Worm (Caenorhabditis elegans) whole organism, L4 larva: Measurements from ENCODE around the gene C09G4.4.

Source experiments
- D1046.2 ChIP-seq: fragments of 200-800 bp; sonication (Bioruptor generic); IDR thresholded peaks from 2 replicates; pipeline ENCODE4 v1.3.6; 2022; ENCODE audit warnings: missing genetic modification characterization, missing compliant biosample characterization
- F37D6.2 ChIP-seq: sonication (generic microtip); optimal IDR thresholded peaks from 2 replicates; lab custom pipeline; 2016; ENCODE audit warnings: mild to moderate bottlenecking, missing genetic modification characterization, missing compliant biosample characterization
- T20F7.1 ChIP-seq: fragments of 200-800 bp; sonication (Bioruptor generic); optimal IDR thresholded peaks from 2 replicates; lab custom pipeline; 2018; ENCODE audit warnings: mild to moderate bottlenecking, missing genetic modification characterization, missing compliant biosample characterization
- Y105C5A.15 ChIP-seq: fragments of 200-800 bp; sonication (Bioruptor generic); IDR thresholded peaks from 2 replicates; pipeline ENCODE4 v1.3.6; 2022; ENCODE audit warnings: missing genetic modification characterization, missing compliant biosample characterization
- aha-1 ChIP-seq: fragments of 150-350 bp; peaks from one replicate; lab custom pipeline; 2014; ENCODE audit warnings: missing biosample characterization, missing genetic modification characterization
- attf-4 ChIP-seq: sonication (generic microtip); optimal IDR thresholded peaks from 3 replicates; lab custom pipeline; 2017; ENCODE audit warnings: missing biosample characterization, missing genetic modification characterization
- ceh-20 ChIP-seq: fragments of 200-800 bp; sonication (Bioruptor generic); IDR thresholded peaks from 2 replicates; pipeline ENCODE4 v1.3.6; 2022; ENCODE audit warnings: missing genetic modification reagents, missing genetic modification characterization, missing compliant biosample characterization
- ceh-32 ChIP-seq: sonication (generic microtip); optimal IDR thresholded peaks from 2 replicates; lab custom pipeline; 2016; ENCODE audit warnings: mild to moderate bottlenecking, missing genetic modification characterization, missing compliant biosample characterization; ENCODE audit not compliant: poor library complexity
- ceh-44 ChIP-seq: fragments of 200-800 bp; sonication (Bioruptor generic); IDR thresholded peaks from 2 replicates; pipeline ENCODE4 v1.3.6; 2022; ENCODE audit warnings: missing genetic modification reagents, missing genetic modification characterization, missing compliant biosample characterization
- ceh-62 ChIP-seq: sonication (generic microtip); optimal IDR thresholded peaks from 2 replicates; lab custom pipeline; 2017; ENCODE audit warnings: missing biosample characterization, missing genetic modification characterization
- ces-1 ChIP-seq: fragments of 150-350 bp; sonication (generic microtip); optimal IDR thresholded peaks from 4 replicates; lab custom pipeline; 2014; ENCODE audit warnings: missing biosample characterization, missing genetic modification reagents, missing genetic modification characterization
- daf-16 ChIP-seq, 3 experiments: sonication (generic microtip); optimal IDR thresholded peaks; 2 replicates each; lab custom pipeline; 2016 to 2017; ENCODE audit warnings: missing genetic modification characterization in 3 of 3, missing genetic modification reagents in 3 of 3, mild to moderate bottlenecking in 2 of 3, missing compliant biosample characterization in 2 of 3, missing biosample characterization in 1 of 3, moderate library complexity in 1 of 3
- dmd-6 ChIP-seq: fragments of 200-800 bp; sonication (Bioruptor generic); IDR thresholded peaks from 2 replicates; pipeline ENCODE4 v1.3.6; 2022; ENCODE audit warnings: missing genetic modification reagents, missing genetic modification characterization, missing compliant biosample characterization
- dve-1 ChIP-seq: sonication (generic microtip); optimal IDR thresholded peaks from 2 replicates; lab custom pipeline; 2017; ENCODE audit warnings: antibody characterized with exemption, mild to moderate bottlenecking, missing genetic modification characterization, missing compliant biosample characterization; ENCODE audit not compliant: insufficient read depth
- egl-43 ChIP-seq: fragments of 200-800 bp; sonication (Bioruptor generic); IDR thresholded peaks from 2 replicates; pipeline ENCODE4 v1.3.6; 2022; ENCODE audit warnings: missing genetic modification reagents, missing genetic modification characterization, missing compliant biosample characterization
- fkh-10 ChIP-seq: fragments of 150-350 bp; optimal IDR thresholded peaks from 2 replicates; lab custom pipeline; 2014; ENCODE audit warnings: missing biosample characterization, missing genetic modification reagents, missing genetic modification characterization
- fos-1 ChIP-seq: fragments of 150-350 bp; optimal IDR thresholded peaks from 2 replicates; lab custom pipeline; 2014; ENCODE audit warnings: missing biosample characterization, missing genetic modification characterization
- hif-1 ChIP-seq, 2 experiments: sonication (generic microtip); optimal IDR thresholded peaks; 2 replicates each; lab custom pipeline; 2016 to 2017; ENCODE audit warnings: missing compliant biosample characterization in 2 of 2, missing genetic modification characterization in 2 of 2, missing genetic modification reagents in 2 of 2, missing genotype in 2 of 2, mild to moderate bottlenecking in 1 of 2
- hlh-11 ChIP-seq: fragments of 200-800 bp; sonication (Bioruptor generic); optimal IDR thresholded peaks from 2 replicates; lab custom pipeline; 2018; ENCODE audit warnings: mild to moderate bottlenecking, missing genetic modification characterization, missing compliant biosample characterization
- hlh-30 ChIP-seq: sonication (generic microtip); optimal IDR thresholded peaks from 2 replicates; lab custom pipeline; 2017; ENCODE audit warnings: antibody characterized with exemption, mild to moderate bottlenecking, missing genetic modification characterization, missing compliant biosample characterization; ENCODE audit not compliant: insufficient read depth
- hmg-1.1 ChIP-seq: fragments of 200-800 bp; sonication (Bioruptor generic); IDR thresholded peaks from 2 replicates; pipeline ENCODE4 v1.3.6; 2022; ENCODE audit warnings: missing genetic modification reagents, missing genetic modification characterization, missing compliant biosample characterization
- lin-1 ChIP-seq: fragments of 200-800 bp; sonication (Bioruptor generic); IDR thresholded peaks from 2 replicates; pipeline ENCODE4 v1.3.6; 2022; ENCODE audit warnings: missing genetic modification reagents, missing genetic modification characterization, missing compliant biosample characterization
- lin-15B ChIP-seq: fragments of 150-350 bp; sonication (generic microtip); optimal IDR thresholded peaks from 3 replicates; lab custom pipeline; 2014; ENCODE audit warnings: missing biosample characterization, missing genetic modification characterization
- lir-3 ChIP-seq: sonication (generic microtip); optimal IDR thresholded peaks from 2 replicates; lab custom pipeline; 2016; ENCODE audit warnings: mild to moderate bottlenecking, missing genetic modification characterization, missing compliant biosample characterization
- madf-5 ChIP-seq, 2 experiments: fragments of 200-800 bp; sonication (Bioruptor generic); IDR thresholded peaks; 2 replicates each; pipeline ENCODE4 v1.3.6; 2022; ENCODE audit warnings: missing compliant biosample characterization in 2 of 2, missing genetic modification characterization in 2 of 2
- madf-9 ChIP-seq: fragments of 200-800 bp; sonication (Bioruptor generic); conservative IDR thresholded peaks from 2 replicates; pipeline ENCODE4 v1.3.6; 2022; ENCODE audit warnings: missing genetic modification reagents, missing genetic modification characterization, missing compliant biosample characterization
- mdl-1 ChIP-seq, 2 experiments: fragments of 150-350 bp in 1 of 2; sonication (generic microtip) in 1 of 2; optimal IDR thresholded peaks; 2 replicates each; lab custom pipeline; 2014 to 2017; ENCODE audit warnings: missing biosample characterization in 2 of 2, missing genetic modification characterization in 2 of 2
- mdt-29 ChIP-seq: fragments of 200-800 bp; sonication (Bioruptor generic); IDR thresholded peaks from 2 replicates; pipeline ENCODE4 v1.3.6; 2022; ENCODE audit warnings: missing genetic modification reagents, missing genetic modification characterization, missing compliant biosample characterization
- mep-1 ChIP-seq: fragments of 150-350 bp; sonication (generic microtip); optimal IDR thresholded peaks from 3 replicates; lab custom pipeline; 2014; ENCODE audit warnings: missing biosample characterization, missing genetic modification characterization
- mes-2 ChIP-seq: sonication (generic microtip); optimal IDR thresholded peaks from 2 replicates; lab custom pipeline; 2016; ENCODE audit warnings: missing genotype, mild to moderate bottlenecking, missing genetic modification characterization, missing compliant biosample characterization; ENCODE audit not compliant: poor library complexity, severe bottlenecking
- mxl-3 ChIP-seq: fragments of 200-800 bp; sonication (Bioruptor generic); optimal IDR thresholded peaks from 2 replicates; lab custom pipeline; 2018; ENCODE audit warnings: mild to moderate bottlenecking, missing genetic modification characterization, missing compliant biosample characterization
- nhr-10 ChIP-seq: fragments of 150-350 bp; optimal IDR thresholded peaks from 2 replicates; lab custom pipeline; 2014; ENCODE audit warnings: missing biosample characterization, missing genetic modification characterization
- nhr-102 ChIP-seq: sonication (generic microtip); optimal IDR thresholded peaks from 2 replicates; lab custom pipeline; 2016; ENCODE audit warnings: mild to moderate bottlenecking, missing genetic modification characterization, moderate library complexity, missing compliant biosample characterization
- nhr-11 ChIP-seq: fragments of 150-350 bp; optimal IDR thresholded peaks from 2 replicates; lab custom pipeline; 2014; ENCODE audit warnings: missing biosample characterization, missing genetic modification characterization
- nhr-111 ChIP-seq: fragments of 200-800 bp; sonication (Bioruptor generic); optimal IDR thresholded peaks from 2 replicates; lab custom pipeline; 2018; ENCODE audit warnings: mild to moderate bottlenecking, missing genetic modification characterization, missing compliant biosample characterization
- nhr-28 ChIP-seq: fragments of 150-350 bp; optimal IDR thresholded peaks from 2 replicates; lab custom pipeline; 2014; ENCODE audit warnings: missing biosample characterization, missing genetic modification characterization
- nhr-48 ChIP-seq: sonication (generic microtip); optimal IDR thresholded peaks from 2 replicates; lab custom pipeline; 2016; ENCODE audit warnings: mild to moderate bottlenecking, missing genetic modification characterization, missing compliant biosample characterization
- pha-4 ChIP-seq, 2 experiments: fragments of 150-350 bp in 1 of 2; fragments of 200-800 bp in 1 of 2; sonication (Bioruptor generic) in 1 of 2; IDR thresholded peaks in 1 of 2; optimal IDR thresholded peaks in 1 of 2; 2 replicates each; pipeline versions ENCODE4 v1.3.6 to Lab custom; 2014 to 2022; ENCODE audit warnings: missing genetic modification characterization in 2 of 2, missing genetic modification reagents in 2 of 2, missing biosample characterization in 1 of 2, missing compliant biosample characterization in 1 of 2
- php-3 ChIP-seq: fragments of 200-800 bp; sonication (Bioruptor generic); IDR thresholded peaks from 2 replicates; pipeline ENCODE4 v1.3.6; 2022; ENCODE audit warnings: missing genetic modification reagents, missing genetic modification characterization, missing compliant biosample characterization
- pqm-1 ChIP-seq: sonication (generic microtip); optimal IDR thresholded peaks from 2 replicates; lab custom pipeline; 2017; ENCODE audit warnings: missing biosample characterization, missing genetic modification characterization
- skn-1 ChIP-seq: fragments of 150-350 bp; optimal IDR thresholded peaks from 2 replicates; lab custom pipeline; 2014; ENCODE audit warnings: missing biosample characterization, missing genetic modification characterization
- tag-97 ChIP-seq: fragments of 200-800 bp; sonication (Bioruptor generic); IDR thresholded peaks from 2 replicates; pipeline ENCODE4 v1.3.6; 2022; ENCODE audit warnings: missing genetic modification characterization, missing compliant biosample characterization
- tra-1 ChIP-seq: fragments of 200-800 bp; sonication (Bioruptor generic); IDR thresholded peaks from 2 replicates; pipeline ENCODE4 v1.3.6; 2022; ENCODE audit warnings: missing genetic modification reagents, missing genetic modification characterization, missing compliant biosample characterization
- unc-62 ChIP-seq, 3 experiments: fragments of 150-350 bp in 1 of 3; sonication (generic microtip); optimal IDR thresholded peaks in 2 of 3; peaks in 1 of 3; 1 replicate in 1 of 3; 2 replicates in 2 of 3; lab custom pipeline; 2014 to 2017; ENCODE audit warnings: missing biosample characterization in 3 of 3, missing genetic modification characterization in 3 of 3, missing genetic modification reagents in 3 of 3, missing genotype in 1 of 3
- vab-7 ChIP-seq: fragments of 200-800 bp; sonication (Bioruptor generic); IDR thresholded peaks from 2 replicates; pipeline ENCODE4 v1.3.6; 2022; ENCODE audit warnings: missing genetic modification reagents, missing genetic modification characterization, missing compliant biosample characterization
- zfp-3 ChIP-seq: fragments of 200-800 bp; sonication (Bioruptor generic); conservative IDR thresholded peaks from 2 replicates; pipeline ENCODE4 v1.3.6; 2022; ENCODE audit warnings: missing genetic modification reagents, missing genetic modification characterization, missing compliant biosample characterization
- zip-2 ChIP-seq: fragments of 150-350 bp; optimal IDR thresholded peaks from 2 replicates; lab custom pipeline; 2014; ENCODE audit warnings: missing biosample characterization, missing genetic modification characterization
- ztf-7 ChIP-seq: fragments of 150-350 bp; optimal IDR thresholded peaks from 2 replicates; lab custom pipeline; 2014; ENCODE audit warnings: missing biosample characterization, missing genetic modification characterization

The C09G4.4 gene

ce11 chrIV:8532024-8532423, 19.2 kb downstream of the C09G4.4 start:
- TF ChIP-seq lir-3 (no peak), dmd-6 (GFP tag; lab: Robert Waterston, UW) (peak; percentile 91), php-3 (GFP tag; lab: Robert Waterston, UW) (no peak), nhr-48 (tag; lab: Kevin White, UChicago) (peak; percentile 70), nhr-10 (peak; percentile 72), ceh-44 (GFP tag; lab: Robert Waterston, UW) (no peak), daf-16 (GFP tag; optimal IDR thresholded peaks at IDR 0.05; lab: Kevin White, UChicago) (no peak), daf-16 (tag; optimal IDR thresholded peaks at IDR 0.05; lab: Kevin White, UChicago) (peak; percentile 63), tra-1 (GFP tag; lab: Robert Waterston, UW) (0 out of 2 replicates have a peak, but pooled peaks have one; percentile 33), ceh-32 (tag; lab: Kevin White, UChicago) (no peak), nhr-11 (tag; lab: Kevin White, UChicago) (no peak), madf-5 (GFP tag; IDR thresholded peaks at IDR 0.05; lab: Robert Waterston, UW) (no peak), lin-15B (tag; lab: Kevin White, UChicago) (no peak), mxl-3 (GFP tag; lab: Kevin White, UChicago) (peak; percentile 25), pqm-1 (peak; percentile 68), zip-2 (tag; lab: Kevin White, UChicago) (no peak), unc-62 (GFP tag; optimal IDR thresholded peaks at IDR 0.05 in 1 of 2; lab: Kevin White, UChicago) (peak in 1 of 2 experiments; percentile 96), unc-62 (tag; optimal IDR thresholded peaks at IDR 0.05; lab: Kevin White, UChicago) (no peak), dve-1 (peak; percentile 76), mep-1 (peak; percentile 33), hlh-30 (tag; lab: Kevin White, UChicago) (peak; percentile 28), nhr-102 (tag; lab: Kevin White, UChicago) (peak; percentile 13), mdt-29 (GFP tag; lab: Robert Waterston, UW) (no peak), nhr-28 (tag; lab: Kevin White, UChicago) (peak; percentile 69), aha-1 (tag; lab: Kevin White, UChicago) (peak; percentile 13), egl-43 (no peak), T20F7.1 (GFP tag; lab: Kevin White, UChicago) (peak; percentile 1), mes-2 (tag; lab: Kevin White, UChicago) (peak; percentile 22), attf-4 (no peak), ces-1 (GFP tag; lab: Kevin White, UChicago) (no peak), hmg-1.1 (GFP tag; lab: Robert Waterston, UW) (no peak), vab-7 (no peak), hlh-11 (peak; percentile 77), mdl-1 (tag; optimal IDR thresholded peaks at IDR 0.05; lab: Kevin White, UChicago) (peak in 1 of 2 experiments; percentile 32), hif-1 (tag; optimal IDR thresholded peaks at IDR 0.05; lab: Kevin White, UChicago) (no peak)

DNA sequence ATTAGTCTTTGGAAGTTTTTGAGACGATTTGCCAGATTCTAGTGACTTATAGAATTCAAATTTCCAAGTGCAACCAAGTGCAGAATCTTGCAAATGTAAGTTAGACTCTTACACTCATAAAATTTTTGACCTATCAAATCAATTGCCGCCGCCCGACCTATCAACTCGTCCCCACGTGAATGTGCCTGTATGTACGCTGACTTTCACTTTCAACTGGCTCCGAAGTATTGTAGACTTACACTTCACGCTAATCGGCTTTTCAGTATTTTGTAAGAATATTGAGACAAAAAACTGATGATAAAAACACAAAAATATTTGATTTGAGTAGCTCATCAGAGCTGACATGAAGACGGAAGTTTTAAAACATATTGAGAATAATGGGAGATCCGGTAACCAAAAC, 20.0 kb downstream of the C09G4.4 start:
- TF ChIP-seq T20F7.1 (GFP tag; lab: Kevin White, UChicago) (no peak), fos-1 (no peak), skn-1 (tag; lab: Kevin White, UChicago) (no peak), nhr-111 (GFP tag; lab: Kevin White, UChicago) (no peak), dve-1 (peak; percentile 68), Y105C5A.15 (GFP tag; lab: Robert Waterston, UW) (no peak), nhr-48 (tag; lab: Kevin White, UChicago) (peak; percentile 56), F37D6.2 (tag; lab: Kevin White, UChicago) (no peak), madf-9 (GFP tag; lab: Robert Waterston, UW) (no peak), lin-1 (0 out of 2 replicates have a peak, but pooled peaks have one; percentile 14), ceh-62 (no peak), daf-16 (GFP tag; optimal IDR thresholded peaks at IDR 0.05; lab: Kevin White, UChicago) (no peak), daf-16 (tag; optimal IDR thresholded peaks at IDR 0.05; lab: Kevin White, UChicago) (peak; percentile 69), ceh-20 (GFP tag; lab: Robert Waterston, UW) (no peak), aha-1 (tag; lab: Kevin White, UChicago) (peak; percentile 8), pqm-1 (peak; percentile 22), zfp-3 (GFP tag; lab: Robert Waterston, UW) (no peak), fkh-10 (no peak), D1046.2 (GFP tag; lab: Robert Waterston, UW) (no peak), dmd-6 (GFP tag; lab: Robert Waterston, UW) (peak; percentile 87), hlh-11 (peak; percentile 59), tra-1 (GFP tag; lab: Robert Waterston, UW) (peak; percentile 66), tag-97 (GFP tag; lab: Robert Waterston, UW) (no peak), pha-4 (GFP tag; IDR thresholded peaks at IDR 0.05; lab: Robert Waterston, UW) (peak; percentile 51; the same call in 1 of the 2 replicates), pha-4 (tag; optimal IDR thresholded peaks at IDR 0.05; lab: Kevin White, UChicago) (no peak), ztf-7 (tag; lab: Kevin White, UChicago) (no peak)
